Fruit fly (Drosophila melanogaster) Kc167 (cell line): ENCODE measurements around the gene CG42713.

Experiments used
- Myc ChIP-seq: fragments of >200 bp; optimal IDR thresholded peaks from 2 replicates; lab custom pipeline; 2017; ENCODE audit warnings: missing external identifiers
- Sin3A ChIP-seq: fragments of >200 bp; optimal IDR thresholded peaks from 2 replicates; lab custom pipeline; 2018; ENCODE audit warnings: missing external identifiers
- h ChIP-seq: fragments of >200 bp; optimal IDR thresholded peaks from 3 replicates; lab custom pipeline; 2018; ENCODE audit warnings: missing external identifiers
- psq ChIP-seq: fragments of >200 bp; optimal IDR thresholded peaks from 2 replicates; lab custom pipeline; 2017; ENCODE audit warnings: missing external identifiers
- ttk ChIP-seq: sonication (Bioruptor generic); optimal IDR thresholded peaks from 2 replicates; lab custom pipeline; 2017; ENCODE audit warnings: missing external identifiers

DNA sequence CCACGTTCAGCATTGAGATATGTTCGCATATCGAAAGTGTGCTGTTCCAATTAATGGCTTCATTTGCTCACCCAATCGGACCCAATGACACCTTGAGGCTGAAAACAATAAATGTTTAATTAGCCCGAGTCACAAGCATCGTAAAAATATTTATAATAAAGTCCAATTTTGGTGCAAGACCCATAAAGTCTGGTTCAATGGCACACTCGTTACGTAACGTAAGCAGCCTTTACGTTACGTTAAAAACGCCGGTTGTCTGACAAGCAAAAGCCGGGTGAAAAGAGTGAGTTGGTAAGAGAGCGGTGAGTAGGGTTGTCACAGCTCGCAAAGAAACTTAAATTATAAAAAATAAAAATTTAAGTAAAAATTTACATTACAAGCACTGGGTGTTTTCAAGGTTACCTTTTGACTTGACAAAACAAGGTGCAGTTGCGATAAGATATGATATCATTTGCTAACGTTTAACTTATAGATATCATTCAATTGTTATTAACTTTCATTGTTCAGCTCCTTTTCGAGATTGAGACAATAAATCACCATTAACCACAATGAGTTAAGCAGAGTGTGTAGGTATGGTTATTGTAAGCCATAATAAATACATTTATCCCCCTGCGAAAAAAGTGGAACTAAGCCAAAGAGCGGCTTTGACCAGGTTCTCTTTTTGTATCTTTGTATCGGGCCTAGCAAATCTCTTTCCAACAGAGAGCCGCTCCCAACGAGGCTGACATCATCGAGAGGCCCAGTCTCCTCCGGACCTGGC lies 6.9 kb downstream of the CG42713 start:
- TF ChIP-seq h (no peak), Sin3A (no peak), ttk (lab: Kevin White, UChicago) (no peak), psq (lab: Kevin White, UChicago) (no peak), Myc (lab: Kevin White, UChicago) (no peak)
